Worm (Caenorhabditis elegans) whole organism, L4 larva: ENCODE results near the gene F40G12.5.

ENCODE experiments used
- F10B5.3 ChIP-seq: sonication (generic microtip); optimal IDR thresholded peaks from 2 replicates; lab custom pipeline; 2016; ENCODE audit warnings: mild to moderate bottlenecking, missing genetic modification characterization, missing compliant biosample characterization
- Y48G9A.11 ChIP-seq: fragments of 200-800 bp; sonication (Bioruptor generic); IDR thresholded peaks from 2 replicates; pipeline ENCODE4 v1.3.6; 2022; ENCODE audit warnings: missing genetic modification reagents, missing genetic modification characterization, missing compliant biosample characterization
- Y5F2A.4 ChIP-seq: fragments of 200-800 bp; sonication (Bioruptor generic); optimal IDR thresholded peaks from 2 replicates; lab custom pipeline; 2018; ENCODE audit warnings: mild to moderate bottlenecking, missing genetic modification characterization, missing compliant biosample characterization
- fos-1 ChIP-seq: fragments of 150-350 bp; optimal IDR thresholded peaks from 2 replicates; lab custom pipeline; 2014; ENCODE audit warnings: missing biosample characterization, missing genetic modification characterization
- madf-9 ChIP-seq: fragments of 200-800 bp; sonication (Bioruptor generic); conservative IDR thresholded peaks from 2 replicates; pipeline ENCODE4 v1.3.6; 2022; ENCODE audit warnings: missing genetic modification reagents, missing genetic modification characterization, missing compliant biosample characterization
- nhr-102 ChIP-seq: sonication (generic microtip); optimal IDR thresholded peaks from 2 replicates; lab custom pipeline; 2016; ENCODE audit warnings: mild to moderate bottlenecking, missing genetic modification characterization, moderate library complexity, missing compliant biosample characterization
- pqm-1 ChIP-seq: sonication (generic microtip); optimal IDR thresholded peaks from 2 replicates; lab custom pipeline; 2017; ENCODE audit warnings: missing biosample characterization, missing genetic modification characterization
- skn-1 ChIP-seq: fragments of 150-350 bp; optimal IDR thresholded peaks from 2 replicates; lab custom pipeline; 2014; ENCODE audit warnings: missing biosample characterization, missing genetic modification characterization
- snpc-4 ChIP-seq: fragments of 150-350 bp; optimal IDR thresholded peaks from 2 replicates; lab custom pipeline; 2014; ENCODE audit warnings: missing biosample characterization, missing genetic modification characterization
- unc-62 ChIP-seq, 3 experiments: fragments of 150-350 bp in 1 of 3; sonication (generic microtip); optimal IDR thresholded peaks in 2 of 3; peaks in 1 of 3; 1 replicate in 1 of 3; 2 replicates in 2 of 3; lab custom pipeline; 2014 to 2017; ENCODE audit warnings: missing biosample characterization in 3 of 3, missing genetic modification characterization in 3 of 3, missing genetic modification reagents in 3 of 3, missing genotype in 1 of 3
- vab-7 ChIP-seq: fragments of 200-800 bp; sonication (Bioruptor generic); IDR thresholded peaks from 2 replicates; pipeline ENCODE4 v1.3.6; 2022; ENCODE audit warnings: missing genetic modification reagents, missing genetic modification characterization, missing compliant biosample characterization
- ztf-11 ChIP-seq: fragments of 150-350 bp; optimal IDR thresholded peaks from 2 replicates; lab custom pipeline; 2014; ENCODE audit warnings: missing biosample characterization, missing genetic modification characterization

- TF ChIP-seq Y48G9A.11 (GFP tag; lab: Robert Waterston, UW) = no peak
- no peak for TF ChIP-seq skn-1 (tag; lab: Kevin White, UChicago)
- no peak for TF ChIP-seq pqm-1 (tag; lab: Kevin White, UChicago)
- TF ChIP-seq snpc-4 = no peak
- TF ChIP-seq vab-7 (GFP tag; lab: Robert Waterston, UW) = no peak
- peak in 1 of 2 experiments; percentile 98 for TF ChIP-seq unc-62 (GFP tag; optimal IDR thresholded peaks at IDR 0.05 in 1 of 2; lab: Kevin White, UChicago)
- no peak for TF ChIP-seq unc-62 (tag; optimal IDR thresholded peaks at IDR 0.05; lab: Kevin White, UChicago)
- no peak for TF ChIP-seq madf-9 (GFP tag; lab: Robert Waterston, UW)
- no peak for TF ChIP-seq ztf-11
- no peak for TF ChIP-seq Y5F2A.4 (GFP tag; lab: Kevin White, UChicago)
- TF ChIP-seq F10B5.3 = no peak
- no peak for TF ChIP-seq fos-1 (tag; lab: Kevin White, UChicago)
- TF ChIP-seq nhr-102 (tag; lab: Kevin White, UChicago) = no peak
Observed at ce11 chrV:14248654-14249053, 22.0 kb downstream of the F40G12.5 start, which contains the start of gene K02E11.6.
